Worm (Caenorhabditis elegans) whole organism, early embryonic: ENCODE results near the gene F35H8.4.

ENCODE experiments used
- aly-1 ChIP-seq: sonication (generic microtip); optimal IDR thresholded peaks from 2 replicates; lab custom pipeline; 2016; ENCODE audit warnings: missing genetic modification characterization, missing compliant biosample characterization
- ceh-13 ChIP-seq: fragments of 200-800 bp; sonication (Bioruptor generic); optimal IDR thresholded peaks from 2 replicates; lab custom pipeline; 2018; ENCODE audit warnings: mild to moderate bottlenecking, missing genetic modification characterization, missing compliant biosample characterization

DNA sequence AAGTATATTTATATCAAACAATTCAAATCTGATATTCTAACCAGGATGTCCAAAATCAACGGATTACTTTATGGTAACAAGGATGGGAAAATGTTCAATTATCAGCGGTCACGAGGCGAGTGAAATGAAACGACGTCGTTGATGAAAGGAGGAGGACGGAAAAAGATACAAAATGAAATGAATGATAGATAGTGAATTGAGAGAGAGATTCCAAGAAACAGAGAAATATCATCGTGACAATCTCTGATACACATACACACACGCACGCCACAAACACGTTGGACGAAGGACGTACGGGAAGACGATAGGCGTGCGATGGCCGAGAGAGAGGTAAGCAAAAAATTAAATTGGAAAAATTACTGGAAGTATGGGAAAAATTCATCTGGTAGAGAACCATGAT lies 41.2 kb upstream of the F35H8.4 start:
- TF ChIP-seq aly-1 (tag; lab: Kevin White, UChicago), result no peak
- no peak for TF ChIP-seq ceh-13 (GFP tag; lab: Kevin White, UChicago)
